Worm (Caenorhabditis elegans) whole organism, young adult: ENCODE data around the gene ZK632.11.
A peak's percentile ranks its signal among the peaks of the same experiment; 100 is the strongest.

Source experiments
- B0035.1 ChIP-seq: sonication (generic microtip); optimal IDR thresholded peaks from 2 replicates; lab custom pipeline; 2016; ENCODE audit warnings: missing genetic modification characterization, mild to moderate bottlenecking, missing compliant biosample characterization, missing genotype, missing genetic modification reagents
- B0261.1 ChIP-seq: sonication (generic microtip); optimal IDR thresholded peaks from 2 replicates; lab custom pipeline; 2016; ENCODE audit warnings: mild to moderate bottlenecking, missing genetic modification characterization, moderate library complexity, missing compliant biosample characterization
- C06A6.2 ChIP-seq: fragments of 200-800 bp; sonication (Bioruptor generic); conservative IDR thresholded peaks from 2 replicates; pipeline ENCODE4 v1.3.6; 2022; ENCODE audit warnings: missing genetic modification characterization, missing compliant biosample characterization
- F10E7.11 ChIP-seq: sonication (generic microtip); optimal IDR thresholded peaks from 2 replicates; lab custom pipeline; 2017; ENCODE audit warnings: mild to moderate bottlenecking, missing genetic modification characterization, moderate library complexity, missing compliant biosample characterization
- F39B2.1 ChIP-seq: fragments of 200-800 bp; sonication (Bioruptor generic); IDR thresholded peaks from 2 replicates; pipeline ENCODE4 v1.3.6; 2022; ENCODE audit warnings: missing genetic modification reagents, missing genetic modification characterization, missing compliant biosample characterization
- K12H6.12 ChIP-seq: fragments of 200-800 bp; sonication (Bioruptor generic); optimal IDR thresholded peaks from 2 replicates; lab custom pipeline; 2018; ENCODE audit warnings: mild to moderate bottlenecking, missing genetic modification characterization, missing compliant biosample characterization
- Y53F4B.3 ChIP-seq: fragments of 200-800 bp; sonication (Bioruptor generic); IDR thresholded peaks from 2 replicates; pipeline ENCODE4 v1.3.6; 2022; ENCODE audit warnings: missing genetic modification reagents, missing genetic modification characterization, missing compliant biosample characterization
- aptf-3 ChIP-seq: fragments of 200-800 bp; sonication (Bioruptor generic); IDR thresholded peaks from 2 replicates; pipeline ENCODE4 v1.3.6; 2022; ENCODE audit warnings: missing genetic modification characterization, missing compliant biosample characterization
- attf-5 ChIP-seq: fragments of 200-800 bp; sonication (Bioruptor generic); optimal IDR thresholded peaks from 2 replicates; lab custom pipeline; 2018; ENCODE audit warnings: mild to moderate bottlenecking, missing genetic modification characterization, missing compliant biosample characterization
- attf-6 ChIP-seq: fragments of 200-800 bp; sonication (Bioruptor generic); IDR thresholded peaks from 2 replicates; pipeline ENCODE4 v1.3.6; 2022; ENCODE audit warnings: missing genetic modification reagents, missing genetic modification characterization, missing compliant biosample characterization
- bed-1 ChIP-seq: fragments of 200-800 bp; sonication (Bioruptor generic); IDR thresholded peaks from 2 replicates; pipeline ENCODE4 v1.3.6; 2022; ENCODE audit warnings: missing genetic modification reagents, missing genetic modification characterization, missing compliant biosample characterization
- cebp-2 ChIP-seq: fragments of 200-800 bp; sonication (Bioruptor generic); IDR thresholded peaks from 2 replicates; pipeline ENCODE4 v1.3.6; 2022; ENCODE audit warnings: missing genetic modification characterization, missing compliant biosample characterization
- ceh-79 ChIP-seq: sonication (generic microtip); optimal IDR thresholded peaks from 2 replicates; lab custom pipeline; 2017; ENCODE audit warnings: mild to moderate bottlenecking, missing genetic modification characterization, missing compliant biosample characterization
- ceh-91 ChIP-seq: fragments of 200-800 bp; sonication (Bioruptor generic); IDR thresholded peaks from 2 replicates; pipeline ENCODE4 v1.3.6; 2022; ENCODE audit warnings: missing genetic modification reagents, missing genetic modification characterization, missing compliant biosample characterization
- chd-7 ChIP-seq: sonication (generic microtip); optimal IDR thresholded peaks from 2 replicates; lab custom pipeline; 2016; ENCODE audit warnings: mild to moderate bottlenecking, missing genetic modification characterization, moderate library complexity, missing compliant biosample characterization
- dox-1 ChIP-seq: fragments of 200-800 bp; sonication (Bioruptor generic); IDR thresholded peaks from 2 replicates; pipeline ENCODE4 v1.3.6; 2022; ENCODE audit warnings: missing genetic modification reagents, missing genetic modification characterization, missing compliant biosample characterization
- dpl-1 ChIP-seq: fragments of 150-350 bp; optimal IDR thresholded peaks from 2 replicates; lab custom pipeline; 2014; ENCODE audit warnings: missing biosample characterization, missing genetic modification reagents, missing genetic modification characterization
- ets-4 ChIP-seq: fragments of 200-800 bp; sonication (Bioruptor generic); optimal IDR thresholded peaks from 2 replicates; lab custom pipeline; 2018; ENCODE audit warnings: mild to moderate bottlenecking, missing genetic modification characterization, missing compliant biosample characterization
- fkh-3 ChIP-seq: sonication (generic microtip); optimal IDR thresholded peaks from 2 replicates; lab custom pipeline; 2016; ENCODE audit warnings: mild to moderate bottlenecking, missing genetic modification characterization, missing compliant biosample characterization
- hlh-12 ChIP-seq: sonication (generic microtip); optimal IDR thresholded peaks from 2 replicates; lab custom pipeline; 2016; ENCODE audit warnings: missing genetic modification characterization, missing compliant biosample characterization
- hmg-1.2 ChIP-seq: fragments of 200-800 bp; sonication (Bioruptor generic); IDR thresholded peaks from 2 replicates; pipeline ENCODE4 v1.3.6; 2022; ENCODE audit warnings: missing genetic modification reagents, missing genetic modification characterization, missing compliant biosample characterization
- hsf-1 ChIP-seq: fragments of 200-800 bp; sonication (Bioruptor generic); IDR thresholded peaks from 2 replicates; pipeline ENCODE4 v1.3.6; 2022; ENCODE audit warnings: missing genetic modification reagents, missing genetic modification characterization, missing compliant biosample characterization
- lin-40 ChIP-seq: sonication (generic microtip); optimal IDR thresholded peaks from 2 replicates; lab custom pipeline; 2016; ENCODE audit warnings: missing genetic modification characterization, mild to moderate bottlenecking, missing compliant biosample characterization, missing genotype, missing genetic modification reagents
- lsy-27 ChIP-seq: sonication (generic microtip); optimal IDR thresholded peaks from 2 replicates; lab custom pipeline; 2017; ENCODE audit warnings: missing genetic modification characterization, mild to moderate bottlenecking, missing compliant biosample characterization, antibody characterized with exemption, missing genotype, borderline replicate concordance; ENCODE audit not compliant: insufficient read depth
- madf-3 ChIP-seq: fragments of 200-800 bp; sonication (Bioruptor generic); IDR thresholded peaks from 2 replicates; pipeline ENCODE4 v1.3.6; 2022; ENCODE audit warnings: missing genetic modification reagents, missing genetic modification characterization, missing compliant biosample characterization
- mcd-1 ChIP-seq: fragments of 200-800 bp; sonication (Bioruptor generic); IDR thresholded peaks from 2 replicates; pipeline ENCODE4 v1.3.6; 2022; ENCODE audit warnings: missing genetic modification reagents, missing genetic modification characterization, missing compliant biosample characterization
- mes-4 ChIP-seq: sonication (generic microtip); optimal IDR thresholded peaks from 2 replicates; lab custom pipeline; 2016; ENCODE audit warnings: missing genotype, missing genetic modification characterization, missing compliant biosample characterization
- nfya-2 ChIP-seq: fragments of 200-800 bp; sonication (Bioruptor generic); IDR thresholded peaks from 2 replicates; pipeline ENCODE4 v1.3.6; 2022; ENCODE audit warnings: missing genetic modification reagents, missing genetic modification characterization, missing compliant biosample characterization
- nhr-120 ChIP-seq: fragments of 200-800 bp; sonication (Bioruptor generic); IDR thresholded peaks from 2 replicates; pipeline ENCODE4 v1.3.6; 2022; ENCODE audit warnings: missing genetic modification characterization, missing compliant biosample characterization
- nhr-90 ChIP-seq: sonication (generic microtip); optimal IDR thresholded peaks from 2 replicates; lab custom pipeline; 2016; ENCODE audit warnings: missing genotype, mild to moderate bottlenecking, missing genetic modification characterization, missing compliant biosample characterization
- pbrm-1 ChIP-seq: fragments of 200-800 bp; sonication (Bioruptor generic); IDR thresholded peaks from 2 replicates; pipeline ENCODE4 v1.3.6; 2022; ENCODE audit warnings: missing genetic modification reagents, missing genetic modification characterization, missing compliant biosample characterization
- pha-4 ChIP-seq: fragments of 150-350 bp; sonication (generic microtip); optimal IDR thresholded peaks from 2 replicates; lab custom pipeline; 2014; ENCODE audit warnings: missing biosample characterization, missing genetic modification reagents, missing genetic modification characterization
- rcor-1 ChIP-seq: fragments of 200-800 bp; sonication (Bioruptor generic); IDR thresholded peaks from 2 replicates; pipeline ENCODE4 v1.3.6; 2022; ENCODE audit warnings: missing genetic modification reagents, missing genetic modification characterization, missing compliant biosample characterization
- repo-1 ChIP-seq: sonication (generic microtip); optimal IDR thresholded peaks from 2 replicates; lab custom pipeline; 2017; ENCODE audit warnings: mild to moderate bottlenecking, missing genetic modification characterization, missing compliant biosample characterization
- rpc-1 ChIP-seq, 2 experiments: fragments of 150-350 bp in 1 of 2; sonication (generic microtip) in 1 of 2; optimal IDR thresholded peaks; 2 replicates each; lab custom pipeline; 2014 to 2018; ENCODE audit warnings: missing biosample characterization in 1 of 2, missing genetic modification characterization in 1 of 2, missing genetic modification reagents in 1 of 2, missing genotype in 1 of 2
- sdz-38 ChIP-seq: sonication (generic microtip); optimal IDR thresholded peaks from 2 replicates; lab custom pipeline; 2016; ENCODE audit warnings: missing genotype, missing genetic modification characterization, missing compliant biosample characterization
- snpc-1.1 ChIP-seq: sonication (generic microtip); optimal IDR thresholded peaks from 2 replicates; lab custom pipeline; 2017; ENCODE audit warnings: missing genetic modification characterization, mild to moderate bottlenecking, missing compliant biosample characterization, antibody characterized with exemption, moderate library complexity, missing genotype, missing genetic modification reagents; ENCODE audit not compliant: insufficient read depth
- snpc-4 ChIP-seq, 5 experiments: fragments of 150-350 bp in 1 of 5; sonication (generic microtip) in 4 of 5; optimal IDR thresholded peaks; 2 replicates each; lab custom pipeline; 2014 to 2018; ENCODE audit warnings: missing genetic modification characterization in 5 of 5, missing biosample characterization in 3 of 5, antibody characterized with exemption in 2 of 5, mild to moderate bottlenecking in 2 of 5, missing compliant biosample characterization in 2 of 5, missing genotype in 2 of 5, moderate library complexity in 2 of 5, missing genetic modification reagents in 1 of 5
- somi-1 ChIP-seq: fragments of 200-800 bp; sonication (Bioruptor generic); optimal IDR thresholded peaks from 2 replicates; lab custom pipeline; 2018; ENCODE audit warnings: mild to moderate bottlenecking, missing genetic modification characterization, missing compliant biosample characterization
- tbp1 ChIP-seq: fragments of 200-800 bp; sonication (Bioruptor generic); optimal IDR thresholded peaks from 2 replicates; lab custom pipeline; 2018; ENCODE audit warnings: mild to moderate bottlenecking, missing genetic modification characterization, missing compliant biosample characterization
- ztf-18 ChIP-seq: sonication (generic microtip); optimal IDR thresholded peaks from 2 replicates; lab custom pipeline; 2016; ENCODE audit warnings: missing genotype, mild to moderate bottlenecking, missing genetic modification characterization, missing compliant biosample characterization
- ztf-25 ChIP-seq: fragments of 200-800 bp; sonication (Bioruptor generic); IDR thresholded peaks from 2 replicates; pipeline ENCODE4 v1.3.6; 2022; ENCODE audit warnings: missing genetic modification reagents, missing genetic modification characterization, missing compliant biosample characterization
- ztf-26 ChIP-seq: sonication (generic microtip); optimal IDR thresholded peaks from 2 replicates; lab custom pipeline; 2017; ENCODE audit warnings: missing genetic modification characterization, missing compliant biosample characterization
- ztf-28 ChIP-seq: fragments of 200-800 bp; sonication (Bioruptor generic); IDR thresholded peaks from 2 replicates; pipeline ENCODE4 v1.3.6; 2022; ENCODE audit warnings: missing genetic modification reagents, missing genetic modification characterization, missing compliant biosample characterization

The ZK632.11 gene

DNA sequence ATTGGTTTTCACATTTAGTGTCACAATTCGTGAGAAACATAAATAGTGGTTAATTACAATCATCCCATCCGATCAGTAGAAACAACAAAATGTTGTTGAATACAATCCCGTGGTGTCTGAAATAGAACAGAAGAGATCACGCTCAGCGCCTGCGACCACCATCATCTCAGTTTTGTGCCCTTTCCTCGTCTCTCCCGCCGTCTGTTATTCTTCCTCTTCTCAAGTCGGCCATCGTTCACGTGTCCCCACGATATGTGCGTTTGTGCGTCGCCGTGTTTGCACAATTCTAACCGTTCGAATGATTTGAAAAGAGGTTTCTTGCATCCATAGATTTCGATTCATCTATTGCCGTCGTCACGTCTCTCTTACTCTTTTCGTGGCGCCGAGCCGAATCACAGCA is 9.0 kb upstream of the ZK632.11 start, which contains the start of gene panl-3 (continued):
- peak; percentile 88 for TF ChIP-seq attf-5 (GFP tag; lab: Kevin White, UChicago)
- peak; percentile 36 for TF ChIP-seq somi-1 (GFP tag; lab: Kevin White, UChicago)
- no peak for TF ChIP-seq Y53F4B.3
- TF ChIP-seq lin-40 (tag; lab: Kevin White, UChicago): peak; percentile 37
- no peak for TF ChIP-seq ets-4 (GFP tag; lab: Kevin White, UChicago)
- peak; percentile 43; the same call in 1 of the 2 replicates for TF ChIP-seq rcor-1 (GFP tag; lab: Robert Waterston, UW)
- TF ChIP-seq hmg-1.2: peak; percentile 46; the same call in 1 of the 2 replicates
- TF ChIP-seq cebp-2 (GFP tag; lab: Robert Waterston, UW): no peak
- no peak for TF ChIP-seq madf-3 (GFP tag; lab: Robert Waterston, UW)
- TF ChIP-seq chd-7 (tag; lab: Kevin White, UChicago): peak; percentile 52
- no peak for TF ChIP-seq C06A6.2
- TF ChIP-seq fkh-3 (tag; lab: Kevin White, UChicago): no peak
- TF ChIP-seq K12H6.12 (tag; lab: Kevin White, UChicago): peak; percentile 56
- TF ChIP-seq tbp1 (GFP tag; lab: Kevin White, UChicago): no peak
- TF ChIP-seq ztf-26 (tag; lab: Kevin White, UChicago): peak; percentile 4
- TF ChIP-seq mes-4 (tag; lab: Kevin White, UChicago): no peak
- no peak for TF ChIP-seq nhr-120 (GFP tag; lab: Robert Waterston, UW)
- TF ChIP-seq ztf-18 (tag; lab: Kevin White, UChicago): peak; percentile 31
- no peak for TF ChIP-seq B0261.1 (tag; lab: Kevin White, UChicago)
- TF ChIP-seq dox-1: 0 out of 2 replicates have a peak, but pooled peaks have one; percentile 26
- no peak for TF ChIP-seq sdz-38 (tag; lab: Kevin White, UChicago)
- no peak for TF ChIP-seq ztf-25 (GFP tag; lab: Robert Waterston, UW)
- TF ChIP-seq snpc-4 (GFP tag; optimal IDR thresholded peaks at IDR 0.05; lab: Kevin White, UChicago): no peak
- TF ChIP-seq snpc-4 (tag; optimal IDR thresholded peaks at IDR 0.05; lab: Kevin White, UChicago): peak in 2 of 4 experiments; percentile 31 to 38
- TF ChIP-seq ceh-91: no peak
- TF ChIP-seq attf-6 (GFP tag; lab: Robert Waterston, UW): no peak
- no peak for TF ChIP-seq nfya-2 (GFP tag; lab: Robert Waterston, UW)
- TF ChIP-seq F39B2.1: no peak
- TF ChIP-seq mcd-1 (GFP tag; lab: Robert Waterston, UW): peak; percentile 46; the same call in 1 of the 2 replicates
- TF ChIP-seq rpc-1 (optimal IDR thresholded peaks at IDR 0.05; lab: Kevin White, UChicago): no peak
- TF ChIP-seq rpc-1 (tag; optimal IDR thresholded peaks at IDR 0.05; lab: Kevin White, UChicago): no peak
- TF ChIP-seq hlh-12 (tag; lab: Kevin White, UChicago): no peak
- TF ChIP-seq ztf-28 (GFP tag; lab: Robert Waterston, UW): no peak
- 0 out of 2 replicates have a peak, but pooled peaks have one; percentile 12 for TF ChIP-seq pbrm-1
- TF ChIP-seq F10E7.11 (tag; lab: Kevin White, UChicago): no peak

DNA sequence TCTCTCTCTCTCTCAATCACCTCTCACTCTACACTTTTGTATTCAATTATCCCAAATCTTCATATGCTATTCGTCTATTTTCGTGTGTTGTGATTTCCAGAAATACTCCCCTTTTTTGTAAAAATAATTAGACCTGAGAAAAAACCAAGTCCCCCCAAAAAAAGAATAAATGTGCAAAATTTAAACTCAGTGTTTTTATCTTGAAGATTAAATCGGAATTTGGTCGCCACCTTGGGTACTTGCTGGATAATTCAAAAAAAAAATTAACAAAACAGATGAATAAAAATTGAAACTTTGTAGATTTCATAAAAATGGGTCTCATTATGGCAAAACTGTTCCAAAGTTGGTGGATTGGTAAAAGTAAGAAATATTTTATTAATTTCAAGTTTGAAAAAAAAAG is 4.8 kb upstream of the ZK632.11 start, which contains the start of gene arl-5:
Gene arl-5 (plus strand): TSS at position 301 of the 400 bp plus-strand sequence.
- no peak for TF ChIP-seq rcor-1 (GFP tag; lab: Robert Waterston, UW)
- no peak for TF ChIP-seq ztf-18 (tag; lab: Kevin White, UChicago)
- no peak for TF ChIP-seq dpl-1 (GFP tag; lab: Kevin White, UChicago)
- TF ChIP-seq nhr-90: no peak
- TF ChIP-seq pha-4 (tag; lab: Kevin White, UChicago): no peak
- TF ChIP-seq ztf-28 (GFP tag; lab: Robert Waterston, UW): no peak
- TF ChIP-seq lsy-27: no peak
- TF ChIP-seq aptf-3 (GFP tag; lab: Robert Waterston, UW): no peak
- TF ChIP-seq hmg-1.2: no peak
- TF ChIP-seq hsf-1 (GFP tag; lab: Robert Waterston, UW): no peak
- no peak for TF ChIP-seq snpc-1.1
- no peak for TF ChIP-seq ceh-79 (tag; lab: Kevin White, UChicago)
- TF ChIP-seq repo-1 (tag; lab: Kevin White, UChicago): no peak
- no peak for TF ChIP-seq bed-1 (GFP tag; lab: Robert Waterston, UW)
- no peak for TF ChIP-seq B0035.1 (tag; lab: Kevin White, UChicago)
